Worm (Caenorhabditis elegans) whole organism, L1 larva: Measurements from ENCODE around the gene rps-14.

Source experiments
- C04F5.9 ChIP-seq: sonication (generic microtip); optimal IDR thresholded peaks from 2 replicates; lab custom pipeline; 2016; ENCODE audit warnings: missing genetic modification characterization, missing compliant biosample characterization
- C16A3.4 ChIP-seq: fragments of 150-350 bp; optimal IDR thresholded peaks from 2 replicates; lab custom pipeline; 2014; ENCODE audit warnings: missing biosample characterization, missing genetic modification characterization
- C34B4.2 ChIP-seq: sonication (generic microtip); optimal IDR thresholded peaks from 2 replicates; lab custom pipeline; 2017; ENCODE audit warnings: mild to moderate bottlenecking, missing genetic modification characterization, missing compliant biosample characterization
- Y116A8C.19 ChIP-seq: sonication (generic microtip); optimal IDR thresholded peaks from 2 replicates; lab custom pipeline; 2016; ENCODE audit warnings: missing compliant biosample characterization, missing genetic modification characterization, borderline replicate concordance
- alr-1 ChIP-seq: fragments of 200-800 bp; sonication (Bioruptor generic); optimal IDR thresholded peaks from 2 replicates; lab custom pipeline; 2018; ENCODE audit warnings: borderline replicate concordance, mild to moderate bottlenecking, missing genetic modification characterization, missing compliant biosample characterization
- aly-2 ChIP-seq: fragments of 150-350 bp; optimal IDR thresholded peaks from 2 replicates; lab custom pipeline; 2014; ENCODE audit warnings: missing biosample characterization, missing genetic modification characterization
- ceh-82 ChIP-seq, 3 experiments: fragments of 150-350 bp in 1 of 3; sonication (generic microtip) in 2 of 3; optimal IDR thresholded peaks; 2 replicates each; lab custom pipeline; 2014 to 2017; ENCODE audit warnings: missing biosample characterization in 3 of 3, missing genetic modification characterization in 3 of 3
- ceh-88 ChIP-seq: fragments of 200-800 bp; sonication (Bioruptor generic); IDR thresholded peaks from 2 replicates; pipeline ENCODE4 v1.3.6; 2022; ENCODE audit warnings: missing genetic modification characterization, missing compliant biosample characterization
- ceh-90 ChIP-seq: sonication (generic microtip); optimal IDR thresholded peaks from 2 replicates; lab custom pipeline; 2016; ENCODE audit warnings: missing genetic modification characterization, missing compliant biosample characterization
- dpl-1 ChIP-seq, 3 experiments: fragments of 150-350 bp in 2 of 3; sonication (generic microtip) in 1 of 3; optimal IDR thresholded peaks; 2 replicates each; lab custom pipeline; 2014 to 2017; ENCODE audit warnings: missing biosample characterization in 3 of 3, missing genetic modification characterization in 3 of 3, missing genetic modification reagents in 3 of 3
- efl-1 ChIP-seq, 4 experiments: fragments of 150-350 bp; optimal IDR thresholded peaks in 3 of 4; peaks in 1 of 4; 1 replicate in 1 of 4; 2 replicates in 3 of 4; lab custom pipeline; 2014; ENCODE audit warnings: missing biosample characterization in 2 of 4, missing genetic modification characterization in 2 of 4, missing genetic modification reagents in 2 of 4
- efl-3 ChIP-seq: fragments of 200-800 bp; sonication (Bioruptor generic); optimal IDR thresholded peaks from 2 replicates; lab custom pipeline; 2018; ENCODE audit warnings: mild to moderate bottlenecking, missing genetic modification characterization, missing compliant biosample characterization
- egl-13 ChIP-seq: sonication (generic microtip); optimal IDR thresholded peaks from 2 replicates; lab custom pipeline; 2016; ENCODE audit warnings: missing genotype, missing genetic modification reagents, missing genetic modification characterization, missing compliant biosample characterization
- elt-2 ChIP-seq: sonication (generic microtip); optimal IDR thresholded peaks from 2 replicates; lab custom pipeline; 2016; ENCODE audit warnings: missing genetic modification characterization, mild to moderate bottlenecking, inconsistent platforms, missing compliant biosample characterization, missing genetic modification reagents
- ets-5 ChIP-seq: fragments of 200-800 bp; sonication (Bioruptor generic); IDR thresholded peaks from 2 replicates; pipeline ENCODE4 v1.3.6; 2022; ENCODE audit warnings: missing genetic modification characterization, missing compliant biosample characterization
- fkh-4 ChIP-seq: sonication (generic microtip); optimal IDR thresholded peaks from 2 replicates; lab custom pipeline; 2016; ENCODE audit warnings: missing compliant biosample characterization, missing genetic modification characterization, borderline replicate concordance
- fkh-8 ChIP-seq: sonication (generic microtip); optimal IDR thresholded peaks from 2 replicates; lab custom pipeline; 2016; ENCODE audit warnings: mild to moderate bottlenecking, missing genetic modification characterization, missing compliant biosample characterization
- grh-1 ChIP-seq: fragments of 200-800 bp; sonication (Bioruptor generic); IDR thresholded peaks from 2 replicates; pipeline ENCODE4 v1.3.6; 2022; ENCODE audit warnings: missing genetic modification reagents, missing genetic modification characterization, missing compliant biosample characterization
- hlh-4 ChIP-seq: sonication (generic microtip); optimal IDR thresholded peaks from 2 replicates; lab custom pipeline; 2016; ENCODE audit warnings: mild to moderate bottlenecking, missing genetic modification characterization, missing compliant biosample characterization
- hpl-2 ChIP-seq: fragments of 150-350 bp; optimal IDR thresholded peaks from 2 replicates; lab custom pipeline; 2014; ENCODE audit warnings: missing biosample characterization, missing genetic modification reagents, missing genetic modification characterization
- irx-1 ChIP-seq: sonication (generic microtip); optimal IDR thresholded peaks from 2 replicates; lab custom pipeline; 2016; ENCODE audit warnings: missing genetic modification characterization, missing compliant biosample characterization
- jun-1 ChIP-seq: fragments of 150-350 bp; optimal IDR thresholded peaks from 2 replicates; lab custom pipeline; 2014; ENCODE audit warnings: missing biosample characterization, missing genetic modification reagents, missing genetic modification characterization
- lin-14 ChIP-seq: fragments of 200-800 bp; sonication (Bioruptor generic); optimal IDR thresholded peaks from 2 replicates; lab custom pipeline; 2018; ENCODE audit warnings: mild to moderate bottlenecking, missing genetic modification characterization, moderate library complexity, missing compliant biosample characterization
- lin-39 ChIP-seq: fragments of 150-350 bp; optimal IDR thresholded peaks from 2 replicates; lab custom pipeline; 2014; ENCODE audit warnings: missing biosample characterization, missing genetic modification reagents, missing genetic modification characterization
- lir-3 ChIP-seq: sonication (generic microtip); optimal IDR thresholded peaks from 2 replicates; lab custom pipeline; 2016; ENCODE audit warnings: mild to moderate bottlenecking, missing genetic modification characterization, moderate library complexity, missing compliant biosample characterization; ENCODE audit not compliant: poor library complexity
- lsy-2 ChIP-seq, 2 experiments: fragments of 150-350 bp; optimal IDR thresholded peaks; 2 replicates each; lab custom pipeline; 2014; ENCODE audit warnings: missing biosample characterization in 2 of 2, missing genetic modification characterization in 2 of 2
- mef-2 ChIP-seq: fragments of 150-350 bp; optimal IDR thresholded peaks from 2 replicates; lab custom pipeline; 2014; ENCODE audit warnings: missing biosample characterization, missing genetic modification characterization
- nhr-11 ChIP-seq: fragments of 150-350 bp; optimal IDR thresholded peaks from 2 replicates; lab custom pipeline; 2014; ENCODE audit warnings: missing biosample characterization, missing genetic modification characterization
- nhr-19 ChIP-seq: fragments of 200-800 bp; sonication (Bioruptor generic); conservative IDR thresholded peaks from 2 replicates; pipeline ENCODE4 v1.3.6; 2022; ENCODE audit warnings: missing genetic modification characterization, missing compliant biosample characterization
- nhr-20 ChIP-seq: sonication (generic microtip); optimal IDR thresholded peaks from 2 replicates; lab custom pipeline; 2016; ENCODE audit warnings: mild to moderate bottlenecking, missing genetic modification characterization, missing compliant biosample characterization
- nhr-237 ChIP-seq: fragments of 150-350 bp; optimal IDR thresholded peaks from 2 replicates; lab custom pipeline; 2014; ENCODE audit warnings: missing biosample characterization, missing genetic modification characterization
- nhr-28 ChIP-seq: fragments of 150-350 bp; optimal IDR thresholded peaks from 2 replicates; lab custom pipeline; 2014; ENCODE audit warnings: missing biosample characterization, missing genetic modification characterization
- nhr-47 ChIP-seq: sonication (generic microtip); optimal IDR thresholded peaks from 2 replicates; lab custom pipeline; 2016; ENCODE audit warnings: mild to moderate bottlenecking, missing genetic modification characterization, moderate library complexity, missing compliant biosample characterization
- nhr-71 ChIP-seq: sonication (generic microtip); optimal IDR thresholded peaks from 2 replicates; lab custom pipeline; 2016; ENCODE audit warnings: mild to moderate bottlenecking, missing genetic modification characterization, moderate library complexity, missing compliant biosample characterization
- nhr-76 ChIP-seq: sonication (generic microtip); optimal IDR thresholded peaks from 2 replicates; lab custom pipeline; 2017; ENCODE audit warnings: missing biosample characterization, missing genetic modification characterization
- nhr-84 ChIP-seq: sonication (generic microtip); optimal IDR thresholded peaks from 2 replicates; lab custom pipeline; 2017; ENCODE audit warnings: missing biosample characterization, missing genetic modification characterization
- nhr-85 ChIP-seq: sonication (generic microtip); peaks from one replicate; lab custom pipeline; 2016; ENCODE audit warnings: missing genetic modification characterization, inconsistent platforms, missing compliant biosample characterization
- nhr-90 ChIP-seq: sonication (generic microtip); optimal IDR thresholded peaks from 2 replicates; lab custom pipeline; 2016; ENCODE audit warnings: mild to moderate bottlenecking, missing genetic modification characterization, missing compliant biosample characterization; ENCODE audit not compliant: poor library complexity
- pag-3 ChIP-seq: sonication (generic microtip); optimal IDR thresholded peaks from 2 replicates; lab custom pipeline; 2017; ENCODE audit warnings: missing genetic modification characterization, mild to moderate bottlenecking, missing compliant biosample characterization, antibody characterized with exemption, borderline replicate concordance; ENCODE audit not compliant: insufficient read depth
- pqm-1 ChIP-seq: sonication (generic microtip); optimal IDR thresholded peaks from 3 replicates; lab custom pipeline; 2017; ENCODE audit warnings: missing biosample characterization, missing genetic modification characterization
- rnt-1 ChIP-seq: sonication (generic microtip); optimal IDR thresholded peaks from 2 replicates; lab custom pipeline; 2016; ENCODE audit warnings: mild to moderate bottlenecking, missing genetic modification characterization, moderate library complexity, missing compliant biosample characterization
- skn-1 ChIP-seq: fragments of 150-350 bp; optimal IDR thresholded peaks from 2 replicates; lab custom pipeline; 2014; ENCODE audit warnings: missing biosample characterization, missing genetic modification characterization
- snpc-4 ChIP-seq: fragments of 150-350 bp; optimal IDR thresholded peaks from 2 replicates; lab custom pipeline; 2014; ENCODE audit warnings: missing biosample characterization, missing genetic modification characterization
- snu-23 ChIP-seq: sonication (generic microtip); optimal IDR thresholded peaks from 2 replicates; lab custom pipeline; 2016; ENCODE audit warnings: missing genetic modification characterization, missing compliant biosample characterization
- sptf-1 ChIP-seq: fragments of 150-350 bp; optimal IDR thresholded peaks from 2 replicates; lab custom pipeline; 2014; ENCODE audit warnings: missing biosample characterization, missing genetic modification characterization
- unc-130 ChIP-seq: fragments of 150-350 bp; optimal IDR thresholded peaks from 2 replicates; lab custom pipeline; 2017; ENCODE audit warnings: missing biosample characterization, missing genetic modification characterization, inconsistent platforms
- unc-62 ChIP-seq: fragments of 150-350 bp; optimal IDR thresholded peaks from 2 replicates; lab custom pipeline; 2014; ENCODE audit warnings: missing biosample characterization, missing genetic modification reagents, missing genetic modification characterization
- vab-15 ChIP-seq: sonication (generic microtip); optimal IDR thresholded peaks from 2 replicates; lab custom pipeline; 2017; ENCODE audit warnings: missing genotype, mild to moderate bottlenecking, missing genetic modification characterization, missing compliant biosample characterization
- xbp-1 ChIP-seq: sonication (generic microtip); optimal IDR thresholded peaks from 2 replicates; lab custom pipeline; 2016; ENCODE audit warnings: missing genetic modification characterization, missing compliant biosample characterization
- zag-1 ChIP-seq: fragments of 150-350 bp; optimal IDR thresholded peaks from 2 replicates; lab custom pipeline; 2014; ENCODE audit warnings: missing biosample characterization, missing genetic modification characterization
- ztf-11 ChIP-seq, 2 experiments: sonication (generic microtip); optimal IDR thresholded peaks; 2 replicates each; lab custom pipeline; 2016 to 2017; ENCODE audit warnings: missing genetic modification characterization in 2 of 2, missing biosample characterization in 1 of 2, missing compliant biosample characterization in 1 of 2
- ztf-4 ChIP-seq: fragments of 150-350 bp; optimal IDR thresholded peaks from 2 replicates; lab custom pipeline; 2014; ENCODE audit warnings: missing biosample characterization, missing genetic modification characterization

Gene rps-14

ce11 chrIII:7203130-7203775 lies 23.9 kb upstream of the rps-14 start:
- no peak for TF ChIP-seq C34B4.2 (tag; lab: Kevin White, UChicago)
- TF ChIP-seq fkh-8 (tag; lab: Kevin White, UChicago): no peak
- no peak for TF ChIP-seq zag-1 (tag; lab: Kevin White, UChicago)
- no peak for TF ChIP-seq ztf-4 (tag; lab: Kevin White, UChicago)
- TF ChIP-seq nhr-20 (tag; lab: Kevin White, UChicago): peak; percentile 51
- TF ChIP-seq fkh-4 (tag; lab: Kevin White, UChicago): no peak
- no peak for TF ChIP-seq pqm-1 (tag; lab: Kevin White, UChicago)
- peak; percentile 57 for TF ChIP-seq nhr-71
- TF ChIP-seq unc-130 (tag; lab: Kevin White, UChicago): no peak
- no peak for TF ChIP-seq lir-3 (tag; lab: Kevin White, UChicago)
- TF ChIP-seq efl-1 (optimal IDR thresholded peaks at IDR 0.05; lab: Kevin White, UChicago): peak in 1 of 2 experiments; percentile 8
- peak in 1 of 2 experiments; percentile 87 for TF ChIP-seq efl-1 (GFP tag; optimal IDR thresholded peaks at IDR 0.05 in 1 of 2; lab: Kevin White, UChicago)
- TF ChIP-seq jun-1 (tag; lab: Kevin White, UChicago): no peak
- TF ChIP-seq nhr-11 (tag; lab: Kevin White, UChicago): no peak
- TF ChIP-seq ceh-90 (tag; lab: Kevin White, UChicago): no peak
- no peak for TF ChIP-seq C04F5.9 (tag; lab: Kevin White, UChicago)
- peak in 1 of 2 experiments; percentile 57 for TF ChIP-seq lsy-2 (tag; optimal IDR thresholded peaks at IDR 0.05; lab: Kevin White, UChicago)
- TF ChIP-seq hlh-4 (tag; lab: Kevin White, UChicago): no peak
- no peak for TF ChIP-seq ceh-88 (GFP tag; lab: Robert Waterston, UW)
- no peak for TF ChIP-seq rnt-1 (tag; lab: Kevin White, UChicago)
- no peak for TF ChIP-seq ceh-82 (tag; optimal IDR thresholded peaks at IDR 0.05; lab: Kevin White, UChicago)
- no peak for TF ChIP-seq sptf-1 (tag; lab: Kevin White, UChicago)
- TF ChIP-seq nhr-28: no peak
- peak; percentile 36 for TF ChIP-seq nhr-90 (tag; lab: Kevin White, UChicago)
- no peak for TF ChIP-seq hpl-2 (GFP tag; lab: Kevin White, UChicago)
- no peak for TF ChIP-seq vab-15 (tag; lab: Kevin White, UChicago)
- TF ChIP-seq irx-1 (tag; lab: Kevin White, UChicago): peak; percentile 19
- peak; percentile 57 for TF ChIP-seq lin-14 (GFP tag; lab: Kevin White, UChicago)
- TF ChIP-seq nhr-237 (tag; lab: Kevin White, UChicago): no peak
- peak; percentile 30 for TF ChIP-seq nhr-19
- TF ChIP-seq pag-3 (tag; lab: Kevin White, UChicago): no peak
- TF ChIP-seq mef-2: no peak
- TF ChIP-seq nhr-76: no peak
- no peak for TF ChIP-seq nhr-84 (tag; lab: Kevin White, UChicago)
- TF ChIP-seq C16A3.4: no peak
- TF ChIP-seq nhr-85: peak; percentile 89
- TF ChIP-seq ztf-11 (tag; optimal IDR thresholded peaks at IDR 0.05; lab: Kevin White, UChicago): no peak
- no peak for TF ChIP-seq elt-2 (tag; lab: Kevin White, UChicago)
- no peak for TF ChIP-seq egl-13 (tag; lab: Kevin White, UChicago)
- no peak for TF ChIP-seq ets-5 (GFP tag; lab: Robert Waterston, UW)
- peak; percentile 74 for TF ChIP-seq grh-1 (GFP tag; lab: Robert Waterston, UW)
- TF ChIP-seq snu-23 (GFP tag; lab: Kevin White, UChicago): peak; percentile 56
- TF ChIP-seq unc-62: no peak
- TF ChIP-seq efl-3: no peak
- no peak for TF ChIP-seq Y116A8C.19 (tag; lab: Kevin White, UChicago)
- peak in 1 of 3 experiments; percentile 5 for TF ChIP-seq dpl-1 (GFP tag; optimal IDR thresholded peaks at IDR 0.05; lab: Kevin White, UChicago)
- no peak for TF ChIP-seq lin-39 (tag; lab: Kevin White, UChicago)
- TF ChIP-seq skn-1: no peak
- TF ChIP-seq alr-1 (tag; lab: Kevin White, UChicago): no peak
- TF ChIP-seq xbp-1 (tag; lab: Kevin White, UChicago): no peak
- no peak for TF ChIP-seq aly-2 (tag; lab: Kevin White, UChicago)
- TF ChIP-seq nhr-47: no peak
- no peak for TF ChIP-seq snpc-4 (tag; lab: Kevin White, UChicago)
